Worm (Caenorhabditis elegans) whole organism, L4/young adult: ENCODE results near the gene srxa-15.

Experiments
- dao-5 ChIP-seq: sonication (generic microtip); optimal IDR thresholded peaks from 2 replicates; lab custom pipeline; 2016; ENCODE audit warnings: missing genotype, missing genetic modification characterization, moderate library complexity, missing compliant biosample characterization
- him-1 ChIP-seq: sonication (generic microtip); optimal IDR thresholded peaks from 2 replicates; lab custom pipeline; 2016; ENCODE audit warnings: missing genotype, missing genetic modification reagents, missing genetic modification characterization, missing compliant biosample characterization

ce11 chrV:20639294-20639693 is 2.7 kb upstream of the srxa-15 start, which contains the start of gene srxa-14:
- no peak for TF ChIP-seq him-1 (tag; lab: Kevin White, UChicago)
- TF ChIP-seq dao-5 (tag; lab: Kevin White, UChicago), result no peak
